Worm (Caenorhabditis elegans): ENCODE measurements around the gene rnf-121.

The rnf-121 gene

ce11 chrIII:4170903-4171377, at the start of gene rnf-121, which contains the start of gene C16C10.4:
rnf-121 (minus strand) TSS chrIII:4170953.
C16C10.4 (plus strand) TSS chrIII:4171336.
- TF ChIP-seq med-1 (GFP tag; optimal IDR thresholded peaks at IDR 0.05; ENCODE audit: insufficient read depth), result peak; percentile 98
- peak; percentile 63 for TF ChIP-seq cog-1 (tag; optimal IDR thresholded peaks at IDR 0.05)
- TF ChIP-seq ztf-23 (GFP tag; IDR thresholded peaks at IDR 0.05), result peak; percentile 91
- TF ChIP-seq ref-1 (GFP tag; conservative IDR thresholded peaks at IDR 0.05), result peak; percentile 69
- peak; percentile 91 for TF ChIP-seq tab-1 (GFP tag; IDR thresholded peaks at IDR 0.05)
- TF ChIP-seq flt-1 (GFP tag; IDR thresholded peaks at IDR 0.05), result peak; percentile 95
- peak; percentile 86 for TF ChIP-seq ztf-29 (GFP tag; IDR thresholded peaks at IDR 0.05)
- TF ChIP-seq klf-2 (GFP tag; conservative IDR thresholded peaks at IDR 0.05), result peak; percentile 93
- TF ChIP-seq T22C8.4 (GFP tag; IDR thresholded peaks at IDR 0.05), result peak; percentile 65

- no peak for TF ChIP-seq ztf-23 (GFP tag; IDR thresholded peaks at IDR 0.05)
- TF ChIP-seq ref-1 (GFP tag; conservative IDR thresholded peaks at IDR 0.05), result no peak
- no peak for TF ChIP-seq cog-1 (tag; optimal IDR thresholded peaks at IDR 0.05)
- no peak for TF ChIP-seq ztf-29 (GFP tag; IDR thresholded peaks at IDR 0.05)
- TF ChIP-seq tab-1 (GFP tag; IDR thresholded peaks at IDR 0.05), result no peak
- TF ChIP-seq klf-2 (GFP tag; conservative IDR thresholded peaks at IDR 0.05), result no peak
- no peak for TF ChIP-seq flt-1 (GFP tag; IDR thresholded peaks at IDR 0.05)
- TF ChIP-seq T22C8.4 (GFP tag; IDR thresholded peaks at IDR 0.05), result no peak
- no peak for TF ChIP-seq med-1 (GFP tag; optimal IDR thresholded peaks at IDR 0.05; ENCODE audit: insufficient read depth)
Measured at ce11 chrIII:4210661-4211060, 39.9 kb upstream of the rnf-121 start.

ce11 chrIII:4209188-4209587, 38.4 kb upstream of the rnf-121 start, which contains the start of gene phlp-2:
phlp-2 (plus strand) TSS chrIII:4209488.
- no peak for TF ChIP-seq ztf-23 (GFP tag; IDR thresholded peaks at IDR 0.05)

- no peak for TF ChIP-seq flt-1 (GFP tag; IDR thresholded peaks at IDR 0.05)
- TF ChIP-seq tab-1 (GFP tag; IDR thresholded peaks at IDR 0.05), result no peak
- no peak for TF ChIP-seq med-1 (GFP tag; optimal IDR thresholded peaks at IDR 0.05; ENCODE audit: insufficient read depth)
- no peak for TF ChIP-seq ztf-23 (GFP tag; IDR thresholded peaks at IDR 0.05)
- TF ChIP-seq ref-1 (GFP tag; conservative IDR thresholded peaks at IDR 0.05), result no peak
- no peak for TF ChIP-seq ztf-29 (GFP tag; IDR thresholded peaks at IDR 0.05)
- TF ChIP-seq T22C8.4 (GFP tag; IDR thresholded peaks at IDR 0.05), result no peak
- TF ChIP-seq cog-1 (tag; optimal IDR thresholded peaks at IDR 0.05), result no peak
- no peak for TF ChIP-seq klf-2 (GFP tag; conservative IDR thresholded peaks at IDR 0.05)
Measured at ce11 chrIII:4208210-4208609, 37.5 kb upstream of the rnf-121 start.

ce11 chrIII:4205751-4206327, 35.1 kb upstream of the rnf-121 start, which contains the start of gene R74.8:
R74.8 (plus strand) TSS chrIII:4206277.
- TF ChIP-seq tab-1 (GFP tag; IDR thresholded peaks at IDR 0.05), result no peak
- TF ChIP-seq ztf-23 (GFP tag; IDR thresholded peaks at IDR 0.05), result no peak
- TF ChIP-seq cog-1 (tag; optimal IDR thresholded peaks at IDR 0.05), result no peak
- TF ChIP-seq ztf-29 (GFP tag; IDR thresholded peaks at IDR 0.05), result no peak
- TF ChIP-seq klf-2 (GFP tag; conservative IDR thresholded peaks at IDR 0.05), result no peak
- TF ChIP-seq med-1 (GFP tag; optimal IDR thresholded peaks at IDR 0.05; ENCODE audit: insufficient read depth), result no peak
- TF ChIP-seq flt-1 (GFP tag; IDR thresholded peaks at IDR 0.05), result no peak
- no peak for TF ChIP-seq T22C8.4 (GFP tag; IDR thresholded peaks at IDR 0.05)
- no peak for TF ChIP-seq ref-1 (GFP tag; conservative IDR thresholded peaks at IDR 0.05)

ce11 chrIII:4204964-4205363, 34.2 kb upstream of the rnf-121 start:
- no peak for TF ChIP-seq klf-2 (GFP tag; conservative IDR thresholded peaks at IDR 0.05)
- no peak for TF ChIP-seq med-1 (GFP tag; optimal IDR thresholded peaks at IDR 0.05; ENCODE audit: insufficient read depth)
- no peak for TF ChIP-seq tab-1 (GFP tag; IDR thresholded peaks at IDR 0.05)
- no peak for TF ChIP-seq T22C8.4 (GFP tag; IDR thresholded peaks at IDR 0.05)
- TF ChIP-seq ref-1 (GFP tag; conservative IDR thresholded peaks at IDR 0.05), result no peak
- no peak for TF ChIP-seq ztf-23 (GFP tag; IDR thresholded peaks at IDR 0.05)
- TF ChIP-seq ztf-29 (GFP tag; IDR thresholded peaks at IDR 0.05), result no peak
- no peak for TF ChIP-seq cog-1 (tag; optimal IDR thresholded peaks at IDR 0.05)
- TF ChIP-seq flt-1 (GFP tag; IDR thresholded peaks at IDR 0.05), result no peak

ce11 chrIII:4204072-4204471, 33.3 kb upstream of the rnf-121 start, which contains the start of the genes pelo-1 and R74.7:
pelo-1 (minus strand) TSS chrIII:4204222.
R74.7 (plus strand) TSS chrIII:4204429.
- TF ChIP-seq med-1 (GFP tag; optimal IDR thresholded peaks at IDR 0.05; ENCODE audit: insufficient read depth), result no peak

- TF ChIP-seq T22C8.4 (GFP tag; IDR thresholded peaks at IDR 0.05) (no peak), flt-1 (GFP tag; IDR thresholded peaks at IDR 0.05) (no peak), ztf-23 (GFP tag; IDR thresholded peaks at IDR 0.05) (no peak), klf-2 (GFP tag; conservative IDR thresholded peaks at IDR 0.05) (no peak), cog-1 (tag; optimal IDR thresholded peaks at IDR 0.05) (no peak), tab-1 (GFP tag; IDR thresholded peaks at IDR 0.05) (no peak), med-1 (GFP tag; optimal IDR thresholded peaks at IDR 0.05; ENCODE audit: insufficient read depth) (no peak), ztf-29 (GFP tag; IDR thresholded peaks at IDR 0.05) (no peak), ref-1 (GFP tag; conservative IDR thresholded peaks at IDR 0.05) (no peak)
Measured at ce11 chrIII:4196988-4197384, 26.2 kb upstream of the rnf-121 start, which contains the start of gene asd-1. asd-1 (plus strand) TSS chrIII:4197285.

- TF ChIP-seq klf-2 (GFP tag; conservative IDR thresholded peaks at IDR 0.05), result no peak
- TF ChIP-seq T22C8.4 (GFP tag; IDR thresholded peaks at IDR 0.05), result no peak
- TF ChIP-seq med-1 (GFP tag; optimal IDR thresholded peaks at IDR 0.05; ENCODE audit: insufficient read depth), result no peak
- no peak; the same call in 1 of the 2 replicates for TF ChIP-seq tab-1 (GFP tag; IDR thresholded peaks at IDR 0.05)
- TF ChIP-seq ztf-23 (GFP tag; IDR thresholded peaks at IDR 0.05), result peak; percentile 75
- TF ChIP-seq ref-1 (GFP tag; conservative IDR thresholded peaks at IDR 0.05), result no peak
- no peak for TF ChIP-seq ztf-29 (GFP tag; IDR thresholded peaks at IDR 0.05)
- peak; percentile 47 for TF ChIP-seq cog-1 (tag; optimal IDR thresholded peaks at IDR 0.05)
- TF ChIP-seq flt-1 (GFP tag; IDR thresholded peaks at IDR 0.05), result no peak
Measured at ce11 chrIII:4196301-4196987, 25.7 kb upstream of the rnf-121 start.

Measured in whole organism, midembryonic.